Worm (Caenorhabditis elegans) whole organism, young adult: ENCODE results near the gene mlh-1.

Source experiments
- B0019.2 ChIP-seq: fragments of 200-800 bp; sonication (Bioruptor generic); conservative IDR thresholded peaks from 2 replicates; pipeline ENCODE4 v1.3.6; 2022; ENCODE audit warnings: missing genetic modification reagents, missing genetic modification characterization, missing compliant biosample characterization
- B0035.1 ChIP-seq: sonication (generic microtip); optimal IDR thresholded peaks from 2 replicates; lab custom pipeline; 2016; ENCODE audit warnings: missing genetic modification characterization, mild to moderate bottlenecking, missing compliant biosample characterization, missing genotype, missing genetic modification reagents
- C17E4.6 ChIP-seq: fragments of 200-800 bp; sonication (Bioruptor generic); IDR thresholded peaks from 2 replicates; pipeline ENCODE4 v1.3.6; 2022; ENCODE audit warnings: missing genetic modification reagents, missing genetic modification characterization, missing compliant biosample characterization
- F23B12.7 ChIP-seq: sonication (generic microtip); optimal IDR thresholded peaks from 2 replicates; lab custom pipeline; 2017; ENCODE audit warnings: missing genetic modification characterization, mild to moderate bottlenecking, missing compliant biosample characterization, antibody characterized with exemption, moderate library complexity; ENCODE audit not compliant: insufficient read depth
- F49E8.2 ChIP-seq: sonication (generic microtip); optimal IDR thresholded peaks from 3 replicates; lab custom pipeline; 2017; ENCODE audit warnings: missing genetic modification characterization, mild to moderate bottlenecking, missing compliant biosample characterization, antibody characterized with exemption, moderate library complexity; ENCODE audit not compliant: insufficient read depth
- F52B5.7 ChIP-seq: sonication (generic microtip); optimal IDR thresholded peaks from 2 replicates; lab custom pipeline; 2016; ENCODE audit warnings: mild to moderate bottlenecking, missing genetic modification characterization, missing compliant biosample characterization
- Y53G8AR.9 ChIP-seq: fragments of 200-800 bp; sonication (Bioruptor generic); conservative IDR thresholded peaks from 2 replicates; pipeline ENCODE4 v1.3.6; 2022; ENCODE audit warnings: missing genetic modification reagents, missing genetic modification characterization, missing compliant biosample characterization
- Y56A3A.18 ChIP-seq: fragments of 200-800 bp; sonication (Bioruptor generic); IDR thresholded peaks from 2 replicates; pipeline ENCODE4 v1.3.6; 2022; ENCODE audit warnings: missing genetic modification reagents, missing genetic modification characterization, missing compliant biosample characterization
- Y79H2A.3 ChIP-seq: fragments of 200-800 bp; sonication (Bioruptor generic); conservative IDR thresholded peaks from 2 replicates; pipeline ENCODE4 v1.3.6; 2022; ENCODE audit warnings: missing genetic modification reagents, missing genetic modification characterization, missing compliant biosample characterization
- athp-1 ChIP-seq: sonication (generic microtip); optimal IDR thresholded peaks from 2 replicates; lab custom pipeline; 2017; ENCODE audit warnings: mild to moderate bottlenecking, missing genetic modification characterization, missing compliant biosample characterization
- cebp-1 ChIP-seq, 2 experiments: fragments of 200-800 bp in 1 of 2; sonication (Bioruptor generic) in 1 of 2; sonication (generic microtip) in 1 of 2; IDR thresholded peaks in 1 of 2; optimal IDR thresholded peaks in 1 of 2; 2 replicates each; pipeline versions ENCODE4 v1.3.6 to Lab custom; 2017 to 2022; ENCODE audit warnings: missing compliant biosample characterization in 2 of 2, missing genetic modification characterization in 2 of 2, mild to moderate bottlenecking in 1 of 2, missing genetic modification reagents in 1 of 2, moderate library complexity in 1 of 2
- ceh-58 ChIP-seq: fragments of 200-800 bp; sonication (Bioruptor generic); IDR thresholded peaks from 2 replicates; pipeline ENCODE4 v1.3.6; 2022; ENCODE audit warnings: missing genetic modification characterization, missing compliant biosample characterization
- dpff-1 ChIP-seq: sonication (generic microtip); optimal IDR thresholded peaks from 2 replicates; lab custom pipeline; 2017; ENCODE audit warnings: mild to moderate bottlenecking, missing genetic modification characterization, missing compliant biosample characterization
- dpl-1 ChIP-seq: fragments of 150-350 bp; optimal IDR thresholded peaks from 2 replicates; lab custom pipeline; 2014; ENCODE audit warnings: missing biosample characterization, missing genetic modification reagents, missing genetic modification characterization
- efl-1 ChIP-seq: fragments of 150-350 bp; optimal IDR thresholded peaks from 2 replicates; lab custom pipeline; 2014; ENCODE audit warnings: missing biosample characterization, missing genetic modification reagents, missing genetic modification characterization
- egl-18 ChIP-seq: fragments of 200-800 bp; sonication (Bioruptor generic); IDR thresholded peaks from 2 replicates; pipeline ENCODE4 v1.3.6; 2022; ENCODE audit warnings: missing genetic modification reagents, missing genetic modification characterization, missing compliant biosample characterization
- fkh-3 ChIP-seq: sonication (generic microtip); optimal IDR thresholded peaks from 2 replicates; lab custom pipeline; 2016; ENCODE audit warnings: mild to moderate bottlenecking, missing genetic modification characterization, missing compliant biosample characterization
- hlh-12 ChIP-seq: sonication (generic microtip); optimal IDR thresholded peaks from 2 replicates; lab custom pipeline; 2016; ENCODE audit warnings: missing genetic modification characterization, missing compliant biosample characterization
- hlh-26 ChIP-seq: fragments of 200-800 bp; sonication (Bioruptor generic); conservative IDR thresholded peaks from 2 replicates; pipeline ENCODE4 v1.3.6; 2022; ENCODE audit warnings: missing genetic modification reagents, missing genetic modification characterization, missing compliant biosample characterization
- hmg-1.2 ChIP-seq: fragments of 200-800 bp; sonication (Bioruptor generic); IDR thresholded peaks from 2 replicates; pipeline ENCODE4 v1.3.6; 2022; ENCODE audit warnings: missing genetic modification reagents, missing genetic modification characterization, missing compliant biosample characterization
- hmg-20 ChIP-seq: fragments of 200-800 bp; sonication (Bioruptor generic); IDR thresholded peaks from 2 replicates; pipeline ENCODE4 v1.3.6; 2022; ENCODE audit warnings: missing genetic modification reagents, missing genetic modification characterization, missing compliant biosample characterization
- hrde-1 ChIP-seq: sonication (generic microtip); optimal IDR thresholded peaks from 2 replicates; lab custom pipeline; 2016; ENCODE audit warnings: missing genetic modification characterization, mild to moderate bottlenecking, missing compliant biosample characterization, moderate library complexity, missing genotype, missing genetic modification reagents, borderline replicate concordance
- hsf-1 ChIP-seq: fragments of 200-800 bp; sonication (Bioruptor generic); IDR thresholded peaks from 2 replicates; pipeline ENCODE4 v1.3.6; 2022; ENCODE audit warnings: missing genetic modification reagents, missing genetic modification characterization, missing compliant biosample characterization
- let-526 ChIP-seq: fragments of 200-800 bp; sonication (Bioruptor generic); IDR thresholded peaks from 2 replicates; pipeline ENCODE4 v1.3.6; 2022; ENCODE audit warnings: missing genetic modification reagents, missing genetic modification characterization, missing compliant biosample characterization
- lin-26 ChIP-seq: fragments of 200-800 bp; sonication (Bioruptor generic); IDR thresholded peaks from 2 replicates; pipeline ENCODE4 v1.3.6; 2022; ENCODE audit warnings: missing genetic modification reagents, missing genetic modification characterization, missing compliant biosample characterization
- lin-54 ChIP-seq: fragments of 200-800 bp; sonication (Bioruptor generic); optimal IDR thresholded peaks from 2 replicates; lab custom pipeline; 2018; ENCODE audit warnings: mild to moderate bottlenecking, missing genetic modification characterization, missing compliant biosample characterization
- lsl-1 ChIP-seq: fragments of 200-800 bp; sonication (Bioruptor generic); optimal IDR thresholded peaks from 2 replicates; lab custom pipeline; 2018; ENCODE audit warnings: mild to moderate bottlenecking, missing genetic modification characterization, moderate library complexity, missing compliant biosample characterization
- madf-3 ChIP-seq: fragments of 200-800 bp; sonication (Bioruptor generic); IDR thresholded peaks from 2 replicates; pipeline ENCODE4 v1.3.6; 2022; ENCODE audit warnings: missing genetic modification reagents, missing genetic modification characterization, missing compliant biosample characterization
- mcd-1 ChIP-seq: fragments of 200-800 bp; sonication (Bioruptor generic); IDR thresholded peaks from 2 replicates; pipeline ENCODE4 v1.3.6; 2022; ENCODE audit warnings: missing genetic modification reagents, missing genetic modification characterization, missing compliant biosample characterization
- mxl-1 ChIP-seq: sonication (generic microtip); optimal IDR thresholded peaks from 2 replicates; lab custom pipeline; 2016; ENCODE audit warnings: missing genetic modification characterization, missing compliant biosample characterization
- nhr-120 ChIP-seq: fragments of 200-800 bp; sonication (Bioruptor generic); IDR thresholded peaks from 2 replicates; pipeline ENCODE4 v1.3.6; 2022; ENCODE audit warnings: missing genetic modification characterization, missing compliant biosample characterization
- nhr-179 ChIP-seq: sonication (generic microtip); optimal IDR thresholded peaks from 2 replicates; lab custom pipeline; 2016; ENCODE audit warnings: mild to moderate bottlenecking, missing genetic modification characterization, missing compliant biosample characterization
- nhr-27 ChIP-seq: fragments of 200-800 bp; sonication (Bioruptor generic); optimal IDR thresholded peaks from 2 replicates; lab custom pipeline; 2018; ENCODE audit warnings: mild to moderate bottlenecking, missing genetic modification characterization, moderate library complexity, missing compliant biosample characterization
- rcor-1 ChIP-seq: fragments of 200-800 bp; sonication (Bioruptor generic); IDR thresholded peaks from 2 replicates; pipeline ENCODE4 v1.3.6; 2022; ENCODE audit warnings: missing genetic modification reagents, missing genetic modification characterization, missing compliant biosample characterization
- repo-1 ChIP-seq: sonication (generic microtip); optimal IDR thresholded peaks from 2 replicates; lab custom pipeline; 2017; ENCODE audit warnings: mild to moderate bottlenecking, missing genetic modification characterization, missing compliant biosample characterization
- rpc-1 ChIP-seq, 2 experiments: fragments of 150-350 bp in 1 of 2; sonication (generic microtip) in 1 of 2; optimal IDR thresholded peaks; 2 replicates each; lab custom pipeline; 2014 to 2018; ENCODE audit warnings: missing biosample characterization in 1 of 2, missing genetic modification characterization in 1 of 2, missing genetic modification reagents in 1 of 2, missing genotype in 1 of 2
- sptf-2 ChIP-seq: fragments of 200-800 bp; sonication (Bioruptor generic); optimal IDR thresholded peaks from 2 replicates; lab custom pipeline; 2018; ENCODE audit warnings: mild to moderate bottlenecking, missing genetic modification characterization, missing compliant biosample characterization
- tbp1 ChIP-seq: fragments of 200-800 bp; sonication (Bioruptor generic); optimal IDR thresholded peaks from 2 replicates; lab custom pipeline; 2018; ENCODE audit warnings: mild to moderate bottlenecking, missing genetic modification characterization, missing compliant biosample characterization
- unc-130 ChIP-seq: sonication (generic microtip); optimal IDR thresholded peaks from 2 replicates; lab custom pipeline; 2016; ENCODE audit warnings: missing genetic modification reagents, missing genetic modification characterization, missing compliant biosample characterization
- zfh-2 ChIP-seq: fragments of 200-800 bp; sonication (Bioruptor generic); conservative IDR thresholded peaks from 2 replicates; pipeline ENCODE4 v1.3.6; 2022; ENCODE audit warnings: missing genetic modification reagents, missing genetic modification characterization, missing compliant biosample characterization
- ztf-22 ChIP-seq: fragments of 200-800 bp; sonication (Bioruptor generic); optimal IDR thresholded peaks from 2 replicates; lab custom pipeline; 2018; ENCODE audit warnings: mild to moderate bottlenecking, missing genetic modification characterization, moderate library complexity, missing compliant biosample characterization
- ztf-25 ChIP-seq: fragments of 200-800 bp; sonication (Bioruptor generic); IDR thresholded peaks from 2 replicates; pipeline ENCODE4 v1.3.6; 2022; ENCODE audit warnings: missing genetic modification reagents, missing genetic modification characterization, missing compliant biosample characterization
- ztf-26 ChIP-seq: sonication (generic microtip); optimal IDR thresholded peaks from 2 replicates; lab custom pipeline; 2017; ENCODE audit warnings: missing genetic modification characterization, missing compliant biosample characterization
- ztf-6 ChIP-seq: fragments of 200-800 bp; sonication (Bioruptor generic); IDR thresholded peaks from 2 replicates; pipeline ENCODE4 v1.3.6; 2022; ENCODE audit warnings: missing genetic modification reagents, missing genetic modification characterization, missing compliant biosample characterization

The mlh-1 gene

ce11 chrIII:13465918-13466592, 48.3 kb downstream of the mlh-1 start, which contains the start of gene cdk-5 (continued):
- TF ChIP-seq repo-1 (tag; lab: Kevin White, UChicago) (peak; percentile 69), ztf-22 (GFP tag; lab: Kevin White, UChicago) (no peak), hrde-1 (tag; lab: Kevin White, UChicago) (no peak), zfh-2 (no peak), hmg-20 (GFP tag; lab: Robert Waterston, UW) (no peak), athp-1 (no peak), hlh-26 (no peak), ztf-26 (no peak), F49E8.2 (tag; lab: Kevin White, UChicago) (no peak), Y53G8AR.9 (GFP tag; lab: Robert Waterston, UW) (peak; percentile 87; the same call in 1 of the 2 replicates), dpl-1 (peak; percentile 11), hmg-1.2 (GFP tag; lab: Robert Waterston, UW) (peak; percentile 99), lin-54 (peak; percentile 84), Y79H2A.3 (GFP tag; lab: Robert Waterston, UW) (no peak), F52B5.7 (tag; lab: Kevin White, UChicago) (no peak), dpff-1 (tag; lab: Kevin White, UChicago) (no peak), mcd-1 (peak; percentile 68), sptf-2 (GFP tag; lab: Kevin White, UChicago) (no peak), lin-26 (GFP tag; lab: Robert Waterston, UW) (no peak), madf-3 (GFP tag; lab: Robert Waterston, UW) (no peak), let-526 (no peak), Y56A3A.18 (GFP tag; lab: Robert Waterston, UW) (peak; percentile 52; the same call in 1 of the 2 replicates), cebp-1 (GFP tag; IDR thresholded peaks at IDR 0.05; lab: Robert Waterston, UW) (no peak), cebp-1 (tag; optimal IDR thresholded peaks at IDR 0.05; lab: Kevin White, UChicago) (peak; percentile 68), B0019.2 (GFP tag; lab: Robert Waterston, UW) (no peak), fkh-3 (no peak), lsl-1 (GFP tag; lab: Kevin White, UChicago) (peak; percentile 51), F23B12.7 (tag; lab: Kevin White, UChicago) (no peak), ztf-6 (no peak), nhr-120 (GFP tag; lab: Robert Waterston, UW) (no peak), egl-18 (GFP tag; lab: Robert Waterston, UW) (no peak), mxl-1 (tag; lab: Kevin White, UChicago) (no peak), nhr-179 (tag; lab: Kevin White, UChicago) (no peak), rcor-1 (GFP tag; lab: Robert Waterston, UW) (peak; percentile 67), rpc-1 (optimal IDR thresholded peaks at IDR 0.05; lab: Kevin White, UChicago) (no peak), rpc-1 (tag; optimal IDR thresholded peaks at IDR 0.05; lab: Kevin White, UChicago) (no peak)

DNA sequence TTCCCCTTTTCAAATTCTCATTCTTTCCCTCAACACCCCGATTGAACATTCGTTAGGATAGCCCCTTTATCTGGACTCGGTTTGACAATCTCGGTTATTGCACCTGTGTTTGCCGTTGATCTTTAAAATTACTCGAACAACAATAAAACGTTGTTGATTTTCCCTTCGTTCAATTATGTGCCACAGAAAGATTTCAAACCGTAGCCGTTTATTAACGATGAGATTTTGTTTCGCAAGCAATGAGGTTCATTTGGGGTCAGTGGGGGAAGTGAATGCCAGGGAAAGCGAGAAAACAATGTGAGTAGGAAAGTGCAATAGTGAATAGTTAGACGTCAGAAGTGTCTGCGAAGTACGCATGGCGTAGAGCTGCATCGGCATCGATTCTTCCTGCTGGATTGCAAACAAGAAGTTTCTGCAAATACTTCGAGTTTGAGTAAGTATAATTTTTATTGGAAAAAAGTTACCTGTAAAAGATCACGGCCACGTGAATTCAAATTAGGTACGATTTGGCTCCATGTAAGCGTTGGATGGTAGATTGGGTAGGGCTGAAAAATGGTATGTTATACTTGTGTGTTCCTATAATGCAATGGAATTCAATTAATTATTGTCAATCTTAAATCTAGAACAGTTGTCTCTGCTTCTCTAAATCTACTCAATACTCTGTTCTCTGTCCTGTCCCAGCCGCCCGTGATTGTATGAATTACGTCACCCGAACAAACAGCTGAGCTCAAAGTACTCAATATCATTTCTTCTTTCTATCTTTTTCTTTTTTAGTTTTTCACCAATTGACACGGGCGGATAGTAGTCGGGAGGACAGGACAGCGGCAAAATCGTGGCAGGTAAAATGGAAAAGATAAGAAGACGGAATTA, 49.6 kb downstream of the mlh-1 start, which contains the start of gene kel-3:
Gene kel-3, plus strand, starts transcription at position 328 of the 870 bp plus-strand sequence.
- peak; percentile 89; the same call in 1 of the 2 replicates for TF ChIP-seq ceh-58 (GFP tag; lab: Robert Waterston, UW)
- TF ChIP-seq ztf-25: peak; percentile 80
- 0 out of 2 replicates have a peak, but pooled peaks have one; percentile 73 for TF ChIP-seq egl-18 (GFP tag; lab: Robert Waterston, UW)
- no peak for TF ChIP-seq hlh-12 (tag; lab: Kevin White, UChicago)
- TF ChIP-seq unc-130 (GFP tag; lab: Kevin White, UChicago): peak; percentile 97
- peak; percentile 71 for TF ChIP-seq tbp1 (GFP tag; lab: Kevin White, UChicago)
- peak; percentile 40 for TF ChIP-seq efl-1 (GFP tag; lab: Kevin White, UChicago)
- peak; percentile 81 for TF ChIP-seq C17E4.6 (GFP tag; lab: Robert Waterston, UW)
- peak; percentile 90 for TF ChIP-seq B0035.1
- peak; percentile 89 for TF ChIP-seq hsf-1 (GFP tag; lab: Robert Waterston, UW)
- TF ChIP-seq hmg-1.2 (GFP tag; lab: Robert Waterston, UW): peak; percentile 56
- TF ChIP-seq hrde-1 (tag; lab: Kevin White, UChicago): peak; percentile 98
- TF ChIP-seq dpff-1 (tag; lab: Kevin White, UChicago): peak; percentile 98
- peak; percentile 76 for TF ChIP-seq nhr-27 (tag; lab: Kevin White, UChicago)
- TF ChIP-seq repo-1 (tag; lab: Kevin White, UChicago): peak; percentile 98
- no peak; the same call in 1 of the 2 replicates for TF ChIP-seq ztf-6
